Fruit fly (Drosophila melanogaster): ENCODE results near the gene btl.

- TF ChIP-seq CG8159 (tag; optimal IDR thresholded peaks at IDR 0.05) (no peak), EcR (GFP tag; optimal IDR thresholded peaks at IDR 0.05) (no peak), CG4496 (GFP tag; IDR thresholded peaks at IDR 0.05) (no peak), fd96Ca (GFP tag; IDR thresholded peaks at IDR 0.05) (no peak), Snoo (tag; optimal IDR thresholded peaks at IDR 0.05) (no peak), rn (GFP tag; IDR thresholded peaks at IDR 0.05) (no peak), CG12605 (GFP tag; IDR thresholded peaks at IDR 0.05) (no peak), CG10348 (GFP tag; IDR thresholded peaks at IDR 0.05) (no peak), CG34367 (tag; optimal IDR thresholded peaks at IDR 0.05) (no peak), CG15710 (tag; optimal IDR thresholded peaks at IDR 0.05) (no peak)
Observed at dm6 chr3L:14118767-14119166, 43.2 kb downstream of the btl start.

Data from whole organism, pupa.